Fruit fly (Drosophila melanogaster) whole organism, embryonic: ENCODE results near the gene CG16736.

Source experiments
- CG10209 ChIP-seq: fragments of 200-800 bp; sonication (Bioruptor generic); optimal IDR thresholded peaks from 3 replicates; lab custom pipeline; 2017; ENCODE audit warnings: missing biosample characterization, mild to moderate bottlenecking, missing genetic modification characterization, missing genetic modification reagents
- CG10543 ChIP-seq: fragments of 200-800 bp; sonication (Bioruptor generic); optimal IDR thresholded peaks from 3 replicates; lab custom pipeline; 2017; ENCODE audit warnings: missing biosample characterization, mild to moderate bottlenecking, missing genetic modification characterization, moderate library complexity
- CG11247 ChIP-seq: fragments of 200-800 bp; sonication (Bioruptor generic); IDR thresholded peaks from 2 replicates; pipeline ENCODE4 v1.3.6; 2022; ENCODE audit warnings: missing biosample characterization, missing genetic modification characterization
- CG11695 ChIP-seq: fragments of 200-800 bp; sonication (Bioruptor generic); IDR thresholded peaks from 3 replicates; pipeline ENCODE4 v1.3.6; 2022; ENCODE audit warnings: missing biosample characterization, missing genetic modification characterization
- CG11696 ChIP-seq: fragments of 200-800 bp; sonication (Bioruptor generic); IDR thresholded peaks from 2 replicates; pipeline ENCODE4 v1.3.6; 2022; ENCODE audit warnings: missing biosample characterization, missing genetic modification characterization
- CG12071 ChIP-seq: fragments of 200-800 bp; sonication (Bioruptor generic); optimal IDR thresholded peaks from 3 replicates; lab custom pipeline; 2018; ENCODE audit warnings: missing biosample characterization, mild to moderate bottlenecking, missing genetic modification characterization
- CG12942 ChIP-seq: fragments of 200-800 bp; sonication (Bioruptor generic); optimal IDR thresholded peaks from 3 replicates; lab custom pipeline; 2016; ENCODE audit warnings: missing biosample characterization, missing genetic modification characterization
- CG13287 ChIP-seq: fragments of 200-800 bp; sonication (Bioruptor generic); IDR thresholded peaks from 2 replicates; pipeline ENCODE4 v1.3.6; 2022; ENCODE audit warnings: missing biosample characterization, missing genetic modification characterization; ENCODE audit not compliant: partially characterized antibody
- CG13424 ChIP-seq: fragments of 200-800 bp; sonication (Bioruptor generic); optimal IDR thresholded peaks from 2 replicates; lab custom pipeline; 2019; ENCODE audit warnings: missing biosample characterization, mild to moderate bottlenecking, missing genetic modification characterization, moderate library complexity
- CG1602 ChIP-seq: fragments of 200-800 bp; sonication (Bioruptor generic); optimal IDR thresholded peaks from 3 replicates; lab custom pipeline; 2016; ENCODE audit warnings: missing biosample characterization, missing genetic modification characterization
- CG17186 ChIP-seq: fragments of 200-800 bp; sonication (Bioruptor generic); optimal IDR thresholded peaks from 3 replicates; lab custom pipeline; 2017; ENCODE audit warnings: missing biosample characterization, missing genetic modification reagents, missing genetic modification characterization
- CG17359 ChIP-seq: fragments of 200-800 bp; sonication (Bioruptor generic); optimal IDR thresholded peaks from 3 replicates; lab custom pipeline; 2018; ENCODE audit warnings: missing biosample characterization, mild to moderate bottlenecking, missing genetic modification characterization, moderate library complexity
- CG17829 ChIP-seq: fragments of 200-800 bp; optimal IDR thresholded peaks from 2 replicates; lab custom pipeline; 2019; ENCODE audit warnings: missing biosample characterization, mild to moderate bottlenecking, missing genetic modification characterization, moderate library complexity
- CG18011 ChIP-seq: fragments of 200-800 bp; sonication (Bioruptor generic); optimal IDR thresholded peaks from 2 replicates; lab custom pipeline; 2017; ENCODE audit warnings: missing biosample characterization, missing genetic modification characterization, mild to moderate bottlenecking, moderate library complexity, missing genotype
- CG18619 ChIP-seq: fragments of 200-800 bp; sonication (Bioruptor generic); optimal IDR thresholded peaks from 3 replicates; lab custom pipeline; 2017; ENCODE audit warnings: missing biosample characterization, mild to moderate bottlenecking, missing genetic modification characterization
- CG2875 ChIP-seq: fragments of 200-800 bp; sonication (Bioruptor generic); optimal IDR thresholded peaks from 2 replicates; lab custom pipeline; 2017; ENCODE audit warnings: missing biosample characterization, mild to moderate bottlenecking, missing genetic modification characterization, missing genetic modification reagents
- CG30020 ChIP-seq: fragments of 200-800 bp; optimal IDR thresholded peaks from 2 replicates; lab custom pipeline; 2019; ENCODE audit warnings: missing biosample characterization, mild to moderate bottlenecking, missing genetic modification characterization, moderate library complexity
- CG30403 ChIP-seq: fragments of 200-800 bp; sonication (Bioruptor generic); optimal IDR thresholded peaks from 3 replicates; lab custom pipeline; 2016; ENCODE audit warnings: missing biosample characterization, missing genetic modification characterization
- CG32532 ChIP-seq: fragments of 200-800 bp; sonication (Bioruptor generic); IDR thresholded peaks from 2 replicates; pipeline ENCODE4 v1.3.6; 2022; ENCODE audit warnings: missing biosample characterization, missing genetic modification characterization
- CG33213 ChIP-seq: fragments of 200-800 bp; sonication (Bioruptor generic); optimal IDR thresholded peaks from 3 replicates; lab custom pipeline; 2016; ENCODE audit warnings: missing biosample characterization, missing genetic modification characterization
- CG9437 ChIP-seq: fragments of 200-800 bp; sonication (Bioruptor generic); optimal IDR thresholded peaks from 2 replicates; lab custom pipeline; 2018; ENCODE audit warnings: missing biosample characterization, mild to moderate bottlenecking, missing genetic modification characterization
- D19A ChIP-seq: fragments of 200-800 bp; optimal IDR thresholded peaks from 3 replicates; lab custom pipeline; 2019; ENCODE audit warnings: missing biosample characterization, mild to moderate bottlenecking, missing genetic modification characterization, moderate library complexity
- Dll ChIP-seq: fragments of 200-800 bp; sonication (Bioruptor generic); IDR thresholded peaks from 4 replicates; pipeline ENCODE4 v1.3.6; 2022; ENCODE audit warnings: missing biosample characterization, missing genetic modification characterization; ENCODE audit not compliant: partially characterized antibody
- Doc3 ChIP-seq: fragments of 200-800 bp; sonication (Bioruptor generic); IDR thresholded peaks from 3 replicates; pipeline ENCODE4 v1.3.6; 2022; ENCODE audit warnings: missing biosample characterization, missing genetic modification characterization; ENCODE audit not compliant: partially characterized antibody
- Ets65A ChIP-seq: fragments of 200-800 bp; sonication (Bioruptor generic); peaks from one replicate; lab custom pipeline; 2016; ENCODE audit warnings: missing biosample characterization, missing genetic modification characterization
- Fer1 ChIP-seq: fragments of 200-800 bp; sonication (Bioruptor generic); optimal IDR thresholded peaks from 2 replicates; lab custom pipeline; 2017; ENCODE audit warnings: missing biosample characterization, mild to moderate bottlenecking, missing genetic modification characterization
- HLH4C ChIP-seq: fragments of 200-800 bp; sonication (Bioruptor generic); IDR thresholded peaks from 3 replicates; pipeline ENCODE4 v1.3.6; 2022; ENCODE audit warnings: missing biosample characterization, missing genetic modification characterization; ENCODE audit not compliant: partially characterized antibody
- Hr39 ChIP-seq: fragments of >200 bp; optimal IDR thresholded peaks from 2 replicates; lab custom pipeline; 2017
- MESR4 ChIP-seq: fragments of 200-800 bp; sonication (Bioruptor generic); optimal IDR thresholded peaks from 2 replicates; lab custom pipeline; 2018; ENCODE audit warnings: missing biosample characterization, mild to moderate bottlenecking, missing genetic modification characterization, moderate library complexity
- Neu2 ChIP-seq: fragments of 200-800 bp; sonication (Bioruptor generic); optimal IDR thresholded peaks from 3 replicates; lab custom pipeline; 2016; ENCODE audit warnings: missing biosample characterization, missing genetic modification characterization, borderline replicate concordance
- NfI ChIP-seq: fragments of 200-800 bp; sonication (Bioruptor generic); optimal IDR thresholded peaks from 3 replicates; lab custom pipeline; 2018; ENCODE audit warnings: missing biosample characterization, mild to moderate bottlenecking, missing genetic modification characterization, moderate library complexity
- Opbp ChIP-seq: fragments of 200-800 bp; sonication (Bioruptor generic); IDR thresholded peaks from 3 replicates; pipeline ENCODE4 v1.3.6; 2022; ENCODE audit warnings: missing biosample characterization, missing genetic modification characterization; ENCODE audit not compliant: partially characterized antibody
- PHDP ChIP-seq: fragments of 200-800 bp; sonication (Bioruptor generic); optimal IDR thresholded peaks from 3 replicates; lab custom pipeline; 2018; ENCODE audit warnings: missing biosample characterization, mild to moderate bottlenecking, missing genetic modification characterization, moderate library complexity
- Rx ChIP-seq: fragments of 200-800 bp; sonication (Bioruptor generic); IDR thresholded peaks from 2 replicates; pipeline ENCODE4 v1.3.6; 2022; ENCODE audit warnings: missing biosample characterization, missing genetic modification characterization
- Sry-β ChIP-seq: fragments of 200-800 bp; sonication (Bioruptor generic); optimal IDR thresholded peaks from 2 replicates; lab custom pipeline; 2018; ENCODE audit warnings: missing biosample characterization, mild to moderate bottlenecking, missing genetic modification characterization, moderate library complexity
- Xbp1 ChIP-seq: fragments of 200-800 bp; sonication (Bioruptor generic); optimal IDR thresholded peaks from 3 replicates; lab custom pipeline; 2016; ENCODE audit warnings: missing biosample characterization, mild to moderate bottlenecking, missing genetic modification characterization
- bbx ChIP-seq: fragments of 200-800 bp; sonication (Bioruptor generic); IDR thresholded peaks from 2 replicates; pipeline ENCODE4 v1.3.6; 2022; ENCODE audit warnings: missing biosample characterization, missing genetic modification characterization; ENCODE audit not compliant: partially characterized antibody
- bcd ChIP-seq: fragments of 200-800 bp; sonication (Bioruptor generic); optimal IDR thresholded peaks from 2 replicates; lab custom pipeline; 2017; ENCODE audit warnings: missing biosample characterization, mild to moderate bottlenecking, missing genetic modification characterization
- cato ChIP-seq: fragments of 200-800 bp; sonication (Bioruptor generic); optimal IDR thresholded peaks from 2 replicates; lab custom pipeline; 2016; ENCODE audit warnings: missing biosample characterization, missing genetic modification characterization, borderline replicate concordance
- chinmo ChIP-seq: fragments of 200-800 bp; sonication (Bioruptor generic); IDR thresholded peaks from 4 replicates; pipeline ENCODE4 v1.3.6; 2022; ENCODE audit warnings: missing biosample characterization, missing genetic modification characterization; ENCODE audit not compliant: partially characterized antibody
- cwo ChIP-seq: fragments of 200-800 bp; sonication (Bioruptor generic); optimal IDR thresholded peaks from 3 replicates; lab custom pipeline; 2017; ENCODE audit warnings: missing biosample characterization, missing genetic modification characterization, mild to moderate bottlenecking, moderate library complexity, missing genetic modification reagents
- pb ChIP-seq: fragments of 200-800 bp; sonication (Bioruptor generic); optimal IDR thresholded peaks from 3 replicates; lab custom pipeline; 2016; ENCODE audit warnings: missing biosample characterization, missing genetic modification characterization
- pzg ChIP-seq: fragments of 200-800 bp; sonication (Bioruptor generic); optimal IDR thresholded peaks from 3 replicates; lab custom pipeline; 2018; ENCODE audit warnings: missing biosample characterization, mild to moderate bottlenecking, missing genetic modification characterization, moderate library complexity
- schlank ChIP-seq: fragments of 200-800 bp; sonication (Bioruptor generic); optimal IDR thresholded peaks from 2 replicates; lab custom pipeline; 2018; ENCODE audit warnings: missing biosample characterization, mild to moderate bottlenecking, missing genetic modification characterization
- sens ChIP-seq: fragments of 200-800 bp; sonication (Bioruptor generic); peaks from one replicate; lab custom pipeline; 2016; ENCODE audit warnings: missing biosample characterization, missing genetic modification characterization
- sens-2 ChIP-seq: fragments of 200-800 bp; sonication (Bioruptor generic); IDR thresholded peaks from 2 replicates; pipeline ENCODE4 v1.3.6; 2022; ENCODE audit warnings: missing biosample characterization, missing genetic modification characterization
- tap ChIP-seq: fragments of 200-800 bp; optimal IDR thresholded peaks from 3 replicates; lab custom pipeline; 2019; ENCODE audit warnings: missing biosample characterization, mild to moderate bottlenecking, missing genetic modification characterization, moderate library complexity
- tin ChIP-seq: fragments of 200-800 bp; sonication (Bioruptor generic); optimal IDR thresholded peaks from 3 replicates; lab custom pipeline; 2016; ENCODE audit warnings: missing biosample characterization, missing genetic modification characterization
- zen2 ChIP-seq: fragments of 200-800 bp; sonication (Bioruptor generic); IDR thresholded peaks from 3 replicates; pipeline ENCODE4 v1.3.6; 2022; ENCODE audit warnings: missing biosample characterization, missing genetic modification characterization; ENCODE audit not compliant: partially characterized antibody

The CG16736 gene

dm6 chr3R:9260421-9260973 is 3.0 kb upstream of the CG16736 start, which contains the start of gene ATP6AP2 (continued):
- TF ChIP-seq CG13287 (GFP tag; lab: Robert Waterston, UW): peak; percentile 86
- no peak for TF ChIP-seq CG12071 (GFP tag; lab: Kevin White, UChicago)
- peak; percentile 79 for TF ChIP-seq HLH4C (GFP tag; lab: Robert Waterston, UW)
- TF ChIP-seq Sry-β (GFP tag; lab: Kevin White, UChicago): peak; percentile 8
- peak; percentile 65 for TF ChIP-seq CG17359 (tag; lab: Kevin White, UChicago)
- TF ChIP-seq MESR4 (GFP tag; lab: Kevin White, UChicago): peak; percentile 99
- no peak for TF ChIP-seq schlank (tag; lab: Kevin White, UChicago)
- no peak for TF ChIP-seq tap (tag; lab: Kevin White, UChicago)
- peak; percentile 19 for TF ChIP-seq cwo (GFP tag; lab: Kevin White, UChicago)
- TF ChIP-seq Hr39 (lab: Kevin White, UChicago): no peak
- peak; percentile 30 for TF ChIP-seq CG12942
- TF ChIP-seq Rx (GFP tag; lab: Robert Waterston, UW): no peak
- peak; percentile 82 for TF ChIP-seq pzg (GFP tag; lab: Kevin White, UChicago)
- TF ChIP-seq CG32532 (GFP tag; lab: Robert Waterston, UW): peak; percentile 66
- TF ChIP-seq CG2875 (GFP tag; lab: Kevin White, UChicago): peak; percentile 19
- no peak for TF ChIP-seq CG17186 (GFP tag; lab: Kevin White, UChicago)
- TF ChIP-seq CG13424 (tag; lab: Kevin White, UChicago): peak; percentile 72
- peak; percentile 58 for TF ChIP-seq tin (GFP tag; lab: Kevin White, UChicago)
- peak; percentile 10 for TF ChIP-seq CG33213 (GFP tag; lab: Kevin White, UChicago)
- TF ChIP-seq CG10543 (GFP tag; lab: Kevin White, UChicago): peak; percentile 67
- TF ChIP-seq D19A (tag; lab: Kevin White, UChicago): no peak
- TF ChIP-seq CG30020 (tag; lab: Kevin White, UChicago): peak; percentile 84
- TF ChIP-seq NfI: peak; percentile 70
- no peak for TF ChIP-seq CG9437 (GFP tag; lab: Kevin White, UChicago)
- peak; percentile 66 for TF ChIP-seq sens (GFP tag; lab: Kevin White, UChicago)
- peak; percentile 48; the same call in 2 of the 3 replicates for TF ChIP-seq zen2 (GFP tag; lab: Robert Waterston, UW)
- no peak for TF ChIP-seq CG10209 (GFP tag; lab: Kevin White, UChicago)
- TF ChIP-seq Doc3 (GFP tag; lab: Robert Waterston, UW): peak; percentile 68
- TF ChIP-seq bbx (GFP tag; lab: Robert Waterston, UW): peak; percentile 88
- no peak for TF ChIP-seq CG18011 (GFP tag; lab: Kevin White, UChicago)
- TF ChIP-seq CG11696 (GFP tag; lab: Robert Waterston, UW): no peak
- no peak for TF ChIP-seq Neu2 (GFP tag; lab: Kevin White, UChicago)
- TF ChIP-seq pb (GFP tag; lab: Kevin White, UChicago): no peak
- no peak for TF ChIP-seq cato (GFP tag; lab: Kevin White, UChicago)
- peak; percentile 71 for TF ChIP-seq CG30403
- TF ChIP-seq sens-2 (GFP tag; lab: Robert Waterston, UW): no peak
- peak; percentile 67 for TF ChIP-seq CG11247
- TF ChIP-seq Opbp: peak; percentile 85; the same call in 2 of the 3 replicates
- TF ChIP-seq CG17829 (tag; lab: Kevin White, UChicago): peak; percentile 76
- TF ChIP-seq CG18619 (GFP tag; lab: Kevin White, UChicago): no peak
- TF ChIP-seq Fer1 (GFP tag; lab: Kevin White, UChicago): peak; percentile 18
- TF ChIP-seq Ets65A (GFP tag; lab: Kevin White, UChicago): peak; percentile 84
- TF ChIP-seq bcd (GFP tag; lab: Kevin White, UChicago): peak; percentile 36
- peak; percentile 78; the same call in 3 of the 4 replicates for TF ChIP-seq Dll (GFP tag; lab: Robert Waterston, UW)
- TF ChIP-seq CG1602 (GFP tag; lab: Kevin White, UChicago): peak; percentile 32
- peak; percentile 65 for TF ChIP-seq PHDP (tag; lab: Kevin White, UChicago)
- TF ChIP-seq CG11695 (GFP tag; lab: Robert Waterston, UW): no peak
- TF ChIP-seq chinmo (GFP tag; lab: Robert Waterston, UW): 0 out of 4 replicates have a peak, but pooled peaks have one; percentile 55
- peak; percentile 72 for TF ChIP-seq Xbp1 (GFP tag; lab: Kevin White, UChicago)
